Fruit fly (Drosophila melanogaster) whole organism, pupa: ENCODE measurements around the gene CG31249.

Experiments used
- CG10348 ChIP-seq: fragments of 200-800 bp; sonication (Bioruptor generic); IDR thresholded peaks from 2 replicates; pipeline ENCODE4 v1.3.6; 2022; ENCODE audit warnings: missing biosample characterization, missing genetic modification characterization
- CG12605 ChIP-seq: fragments of 200-800 bp; sonication (Bioruptor generic); IDR thresholded peaks from 2 replicates; pipeline ENCODE4 v1.3.6; 2022; ENCODE audit warnings: missing biosample characterization, missing genetic modification characterization
- CG13204 ChIP-seq: fragments of 200-800 bp; sonication (Bioruptor generic); optimal IDR thresholded peaks from 2 replicates; lab custom pipeline; 2018; ENCODE audit warnings: missing biosample characterization, mild to moderate bottlenecking, missing genetic modification characterization, moderate library complexity
- CG14655 ChIP-seq: fragments of 200-800 bp; sonication (Bioruptor generic); optimal IDR thresholded peaks from 3 replicates; lab custom pipeline; 2017; ENCODE audit warnings: mild to moderate bottlenecking, missing biosample characterization, missing genetic modification reagents, missing genetic modification characterization
- CG15710 ChIP-seq: fragments of 200-800 bp; sonication (Bioruptor generic); optimal IDR thresholded peaks from 2 replicates; lab custom pipeline; 2018; ENCODE audit warnings: missing biosample characterization, mild to moderate bottlenecking, missing genetic modification characterization, moderate library complexity
- CG17806 ChIP-seq: fragments of 200-800 bp; sonication (Bioruptor generic); optimal IDR thresholded peaks from 2 replicates; lab custom pipeline; 2018; ENCODE audit warnings: missing biosample characterization, mild to moderate bottlenecking, missing genetic modification characterization, moderate library complexity
- CG32121 ChIP-seq: fragments of 200-800 bp; sonication (Bioruptor generic); IDR thresholded peaks from 2 replicates; pipeline ENCODE4 v1.3.6; 2022; ENCODE audit warnings: missing biosample characterization, missing genetic modification characterization
- CG34367 ChIP-seq: fragments of 200-800 bp; sonication (Bioruptor generic); optimal IDR thresholded peaks from 2 replicates; lab custom pipeline; 2018; ENCODE audit warnings: missing biosample characterization, mild to moderate bottlenecking, missing genetic modification characterization
- CG4496 ChIP-seq: fragments of 200-800 bp; sonication (Bioruptor generic); IDR thresholded peaks from 3 replicates; pipeline ENCODE4 v1.3.6; 2022; ENCODE audit warnings: missing biosample characterization, missing genetic modification characterization
- CG8159 ChIP-seq: fragments of 200-800 bp; sonication (Bioruptor generic); optimal IDR thresholded peaks from 3 replicates; lab custom pipeline; 2018; ENCODE audit warnings: missing biosample characterization, mild to moderate bottlenecking, missing genetic modification characterization, moderate library complexity
- CG8301 ChIP-seq: fragments of 200-800 bp; sonication (Bioruptor generic); optimal IDR thresholded peaks from 2 replicates; lab custom pipeline; 2018; ENCODE audit warnings: missing biosample characterization, mild to moderate bottlenecking, missing genetic modification characterization
- CG9948 ChIP-seq: fragments of 200-800 bp; sonication (Bioruptor generic); optimal IDR thresholded peaks from 2 replicates; lab custom pipeline; 2018; ENCODE audit warnings: missing biosample characterization, mild to moderate bottlenecking, missing genetic modification characterization, moderate library complexity
- D1 ChIP-seq: fragments of 200-800 bp; sonication (Bioruptor generic); optimal IDR thresholded peaks from 2 replicates; lab custom pipeline; 2018; ENCODE audit warnings: missing biosample characterization, mild to moderate bottlenecking, missing genetic modification characterization, moderate library complexity
- EcR ChIP-seq: fragments of 200-800 bp; sonication (Bioruptor generic); optimal IDR thresholded peaks from 3 replicates; lab custom pipeline; 2019; ENCODE audit warnings: missing biosample characterization, missing genetic modification characterization, mild to moderate bottlenecking, moderate library complexity, missing genetic modification reagents
- Ets98B ChIP-seq: fragments of 200-800 bp; sonication (Bioruptor generic); IDR thresholded peaks from 2 replicates; pipeline ENCODE4 v1.3.6; 2022; ENCODE audit warnings: missing biosample characterization, missing genetic modification characterization
- Pif1A ChIP-seq: fragments of 200-800 bp; sonication (Bioruptor generic); optimal IDR thresholded peaks from 3 replicates; lab custom pipeline; 2016; ENCODE audit warnings: missing biosample characterization, missing genetic modification characterization
- Pif1B ChIP-seq: fragments of 200-800 bp; sonication (Bioruptor generic); optimal IDR thresholded peaks from 3 replicates; lab custom pipeline; 2016; ENCODE audit warnings: missing biosample characterization, missing genetic modification characterization
- Snoo ChIP-seq: fragments of 200-800 bp; sonication (Bioruptor generic); optimal IDR thresholded peaks from 3 replicates; lab custom pipeline; 2017; ENCODE audit warnings: missing biosample characterization, mild to moderate bottlenecking, missing genetic modification characterization, inconsistent platforms
- fd96Ca ChIP-seq: fragments of 200-800 bp; sonication (Bioruptor generic); IDR thresholded peaks from 3 replicates; pipeline ENCODE4 v1.3.6; 2022; ENCODE audit warnings: missing biosample characterization, missing genetic modification characterization
- gl ChIP-seq: fragments of 200-800 bp; sonication (Bioruptor generic); optimal IDR thresholded peaks from 2 replicates; lab custom pipeline; 2018; ENCODE audit warnings: missing biosample characterization, mild to moderate bottlenecking, missing genetic modification characterization
- rn ChIP-seq: fragments of 200-800 bp; sonication (Bioruptor generic); IDR thresholded peaks from 2 replicates; pipeline ENCODE4 v1.3.6; 2022; ENCODE audit warnings: missing biosample characterization, missing genetic modification characterization

CG31249 gene

dm6 chr3R:17709623-17710145 is 22.8 kb upstream of the CG31249 start:
- TF ChIP-seq D1 (tag; lab: Kevin White, UChicago) (no peak), CG8301 (tag; lab: Kevin White, UChicago) (no peak), CG13204 (GFP tag; lab: Kevin White, UChicago) (peak; percentile 56), fd96Ca (GFP tag; lab: Robert Waterston, UW) (no peak)
- TF ChIP-seq, all 21 proteins: peak for 1

dm6 chr3R:17708778-17709476 is 22.1 kb upstream of the CG31249 start:
- TF ChIP-seq CG13204 (GFP tag; lab: Kevin White, UChicago) (no peak), fd96Ca (GFP tag; lab: Robert Waterston, UW) (peak; percentile 18; the same call in 1 of the 3 replicates), CG14655 (GFP tag; lab: Kevin White, UChicago) (peak; percentile 18), Pif1B (GFP tag; lab: Kevin White, UChicago) (no peak), CG32121 (GFP tag; lab: Robert Waterston, UW) (no peak), CG8159 (tag; lab: Kevin White, UChicago) (peak; percentile 32)
- TF ChIP-seq, all 21 proteins: peak for 3

dm6 chr3R:17707799-17708198 is 20.9 kb upstream of the CG31249 start:
- TF ChIP-seq D1 (tag; lab: Kevin White, UChicago) (no peak), CG4496 (GFP tag; lab: Robert Waterston, UW) (no peak), fd96Ca (GFP tag; lab: Robert Waterston, UW) (no peak), Ets98B (GFP tag; lab: Robert Waterston, UW) (no peak), CG8159 (tag; lab: Kevin White, UChicago) (no peak), CG32121 (GFP tag; lab: Robert Waterston, UW) (no peak), rn (no peak), gl (tag; lab: Kevin White, UChicago) (no peak), Pif1A (GFP tag; lab: Kevin White, UChicago) (no peak), Pif1B (GFP tag; lab: Kevin White, UChicago) (no peak), CG12605 (no peak), CG8301 (tag; lab: Kevin White, UChicago) (no peak), CG34367 (tag; lab: Kevin White, UChicago) (no peak), EcR (GFP tag; lab: Kevin White, UChicago) (no peak), CG10348 (GFP tag; lab: Robert Waterston, UW) (no peak), CG14655 (GFP tag; lab: Kevin White, UChicago) (no peak), CG15710 (no peak), Snoo (tag; lab: Kevin White, UChicago) (no peak), CG17806 (tag; lab: Kevin White, UChicago) (no peak)
- TF ChIP-seq, all 21 proteins: peak for 0

- TF ChIP-seq CG13204 (GFP tag; lab: Kevin White, UChicago) = peak; percentile 57
- no peak for TF ChIP-seq CG4496 (GFP tag; lab: Robert Waterston, UW)
- TF ChIP-seq CG12605 = no peak
- no peak for TF ChIP-seq Ets98B (GFP tag; lab: Robert Waterston, UW)
- TF ChIP-seq Snoo (tag; lab: Kevin White, UChicago) = no peak
- 0 out of 3 replicates have a peak, but pooled peaks have one; percentile 7 for TF ChIP-seq fd96Ca (GFP tag; lab: Robert Waterston, UW)
- TF ChIP-seq EcR (GFP tag; lab: Kevin White, UChicago) = peak; percentile 94
Observed at dm6 chr3R:17706971-17707406, 20.1 kb upstream of the CG31249 start.

dm6 chr3R:17705899-17706831 is 19.3 kb upstream of the CG31249 start:
- no peak; the same call in 1 of the 2 replicates for TF ChIP-seq CG12605
- TF ChIP-seq Ets98B (GFP tag; lab: Robert Waterston, UW) = no peak
- TF ChIP-seq CG13204 (GFP tag; lab: Kevin White, UChicago) = peak; percentile 6
- peak; percentile 31 for TF ChIP-seq Pif1A (GFP tag; lab: Kevin White, UChicago)
- TF ChIP-seq EcR (GFP tag; lab: Kevin White, UChicago) = peak; percentile 83
- TF ChIP-seq CG8159 (tag; lab: Kevin White, UChicago) = peak; percentile 48
- TF ChIP-seq Snoo (tag; lab: Kevin White, UChicago) = no peak
- no peak for TF ChIP-seq CG8301 (tag; lab: Kevin White, UChicago)
- TF ChIP-seq gl (tag; lab: Kevin White, UChicago) = peak; percentile 50
- peak; percentile 34 for TF ChIP-seq CG34367 (tag; lab: Kevin White, UChicago)
- peak; percentile 24 for TF ChIP-seq CG9948 (tag; lab: Kevin White, UChicago)
